Worm (Caenorhabditis elegans) whole organism, late embryonic: ENCODE results near the gene unc-32.

Source experiments
- C08G9.2 ChIP-seq: sonication (generic microtip); optimal IDR thresholded peaks from 2 replicates; lab custom pipeline; 2016; ENCODE audit warnings: mild to moderate bottlenecking, missing genetic modification characterization, moderate library complexity, missing compliant biosample characterization
- C38D4.7 ChIP-seq: fragments of 200-800 bp; sonication (Bioruptor generic); optimal IDR thresholded peaks from 2 replicates; lab custom pipeline; 2018; ENCODE audit warnings: mild to moderate bottlenecking, missing genetic modification characterization, moderate library complexity, missing compliant biosample characterization
- K09A11.1 ChIP-seq: sonication (generic microtip); optimal IDR thresholded peaks from 2 replicates; lab custom pipeline; 2017; ENCODE audit warnings: antibody characterized with exemption, mild to moderate bottlenecking, missing genetic modification characterization, missing compliant biosample characterization; ENCODE audit not compliant: insufficient read depth
- T23F11.4 ChIP-seq: fragments of 200-800 bp; sonication (Bioruptor generic); optimal IDR thresholded peaks from 2 replicates; lab custom pipeline; 2018; ENCODE audit warnings: mild to moderate bottlenecking, missing genetic modification characterization, missing compliant biosample characterization
- ahr-1 ChIP-seq: sonication (generic microtip); optimal IDR thresholded peaks from 2 replicates; lab custom pipeline; 2016; ENCODE audit warnings: missing genetic modification characterization, missing compliant biosample characterization
- ama-1 ChIP-seq: fragments of 150-350 bp; optimal IDR thresholded peaks from 2 replicates; lab custom pipeline; 2014
- ceh-14 ChIP-seq: sonication (generic microtip); optimal IDR thresholded peaks from 2 replicates; lab custom pipeline; 2016; ENCODE audit warnings: missing genotype, missing genetic modification characterization, missing compliant biosample characterization
- ceh-19 ChIP-seq: fragments of 200-800 bp; sonication (Bioruptor generic); optimal IDR thresholded peaks from 2 replicates; lab custom pipeline; 2018; ENCODE audit warnings: mild to moderate bottlenecking, missing genetic modification characterization, missing compliant biosample characterization
- ceh-2 ChIP-seq: sonication (generic microtip); optimal IDR thresholded peaks from 2 replicates; lab custom pipeline; 2016; ENCODE audit warnings: missing genotype, missing genetic modification characterization, missing compliant biosample characterization
- ceh-22 ChIP-seq: sonication (generic microtip); optimal IDR thresholded peaks from 2 replicates; lab custom pipeline; 2017; ENCODE audit warnings: missing biosample characterization, missing genetic modification characterization
- ceh-24 ChIP-seq: sonication (generic microtip); optimal IDR thresholded peaks from 2 replicates; lab custom pipeline; 2016; ENCODE audit warnings: mild to moderate bottlenecking, missing genetic modification characterization, missing compliant biosample characterization
- ceh-48 ChIP-seq: sonication (generic microtip); optimal IDR thresholded peaks from 2 replicates; lab custom pipeline; 2016; ENCODE audit warnings: missing genetic modification characterization, inconsistent platforms, missing compliant biosample characterization
- ceh-6 ChIP-seq: fragments of 200-800 bp; sonication (Bioruptor generic); optimal IDR thresholded peaks from 2 replicates; lab custom pipeline; 2018; ENCODE audit warnings: mild to moderate bottlenecking, missing genetic modification characterization, missing compliant biosample characterization
- che-1 ChIP-seq: sonication (generic microtip); optimal IDR thresholded peaks from 2 replicates; lab custom pipeline; 2016; ENCODE audit warnings: mild to moderate bottlenecking, missing genetic modification characterization, missing compliant biosample characterization
- dve-1 ChIP-seq: sonication (generic microtip); optimal IDR thresholded peaks from 2 replicates; lab custom pipeline; 2017; ENCODE audit warnings: antibody characterized with exemption, mild to moderate bottlenecking, missing genetic modification characterization, missing compliant biosample characterization
- eyg-1 ChIP-seq: sonication (generic microtip); optimal IDR thresholded peaks from 2 replicates; lab custom pipeline; 2016; ENCODE audit warnings: missing genotype, missing genetic modification characterization, missing compliant biosample characterization
- fax-1 ChIP-seq: sonication (generic microtip); optimal IDR thresholded peaks from 2 replicates; lab custom pipeline; 2016; ENCODE audit warnings: missing genotype, missing genetic modification characterization, missing compliant biosample characterization
- fkh-10 ChIP-seq: fragments of 150-350 bp; optimal IDR thresholded peaks from 2 replicates; lab custom pipeline; 2014; ENCODE audit warnings: missing biosample characterization, missing genetic modification reagents, missing genetic modification characterization
- gmeb-2 ChIP-seq: sonication (generic microtip); optimal IDR thresholded peaks from 2 replicates; lab custom pipeline; 2016; ENCODE audit warnings: missing genetic modification characterization, inconsistent platforms, missing compliant biosample characterization
- hlh-13 ChIP-seq: fragments of 200-800 bp; sonication (Bioruptor generic); optimal IDR thresholded peaks from 2 replicates; lab custom pipeline; 2018; ENCODE audit warnings: mild to moderate bottlenecking, missing genetic modification characterization, missing compliant biosample characterization
- hlh-8 ChIP-seq: sonication (generic microtip); optimal IDR thresholded peaks from 2 replicates; lab custom pipeline; 2016; ENCODE audit warnings: missing genotype, missing genetic modification characterization, missing compliant biosample characterization
- lim-6 ChIP-seq: sonication (generic microtip); optimal IDR thresholded peaks from 2 replicates; lab custom pipeline; 2016; ENCODE audit warnings: missing genetic modification characterization, missing compliant biosample characterization
- lin-11 ChIP-seq: fragments of 200-800 bp; sonication (Bioruptor generic); optimal IDR thresholded peaks from 2 replicates; lab custom pipeline; 2018; ENCODE audit warnings: mild to moderate bottlenecking, missing genetic modification characterization, missing compliant biosample characterization
- madf-2 ChIP-seq: sonication (generic microtip); optimal IDR thresholded peaks from 2 replicates; lab custom pipeline; 2017; ENCODE audit warnings: missing genetic modification characterization, missing compliant biosample characterization
- mec-3 ChIP-seq: sonication (generic microtip); optimal IDR thresholded peaks from 2 replicates; lab custom pipeline; 2016; ENCODE audit warnings: borderline replicate concordance, missing genetic modification characterization, missing compliant biosample characterization
- nfya-1 ChIP-seq: sonication (generic microtip); optimal IDR thresholded peaks from 2 replicates; lab custom pipeline; 2017; ENCODE audit warnings: missing genetic modification characterization, mild to moderate bottlenecking, missing compliant biosample characterization, antibody characterized with exemption, moderate library complexity
- nhr-11 ChIP-seq: fragments of 150-350 bp; optimal IDR thresholded peaks from 2 replicates; lab custom pipeline; 2014; ENCODE audit warnings: missing biosample characterization, missing genetic modification characterization
- npax-4 ChIP-seq: sonication (generic microtip); optimal IDR thresholded peaks from 2 replicates; lab custom pipeline; 2016; ENCODE audit warnings: missing genetic modification characterization, missing compliant biosample characterization
- odd-2 ChIP-seq: sonication (generic microtip); optimal IDR thresholded peaks from 2 replicates; lab custom pipeline; 2017; ENCODE audit warnings: antibody characterized with exemption, mild to moderate bottlenecking, missing genetic modification characterization, missing compliant biosample characterization
- pag-3 ChIP-seq: sonication (generic microtip); optimal IDR thresholded peaks from 2 replicates; lab custom pipeline; 2016; ENCODE audit warnings: missing compliant biosample characterization, missing genetic modification characterization, borderline replicate concordance
- pat-9 ChIP-seq: fragments of 200-800 bp; sonication (Bioruptor generic); optimal IDR thresholded peaks from 2 replicates; lab custom pipeline; 2018; ENCODE audit warnings: mild to moderate bottlenecking, missing genetic modification characterization, moderate library complexity, missing compliant biosample characterization
- pax-1 ChIP-seq: fragments of 150-350 bp; optimal IDR thresholded peaks from 2 replicates; lab custom pipeline; 2014; ENCODE audit warnings: missing biosample characterization, missing genetic modification characterization
- pha-2 ChIP-seq: sonication (generic microtip); optimal IDR thresholded peaks from 2 replicates; lab custom pipeline; 2017; ENCODE audit warnings: mild to moderate bottlenecking, missing genetic modification characterization, missing compliant biosample characterization
- pha-4 ChIP-seq: fragments of 150-350 bp; optimal IDR thresholded peaks from 2 replicates; lab custom pipeline; 2018; ENCODE audit warnings: missing biosample characterization, missing genetic modification reagents, missing genetic modification characterization
- pqm-1 ChIP-seq: sonication (generic microtip); optimal IDR thresholded peaks from 2 replicates; lab custom pipeline; 2016; ENCODE audit warnings: missing genetic modification characterization, missing compliant biosample characterization
- pros-1 ChIP-seq: fragments of 150-350 bp; optimal IDR thresholded peaks from 2 replicates; lab custom pipeline; 2014; ENCODE audit warnings: missing biosample characterization, missing genetic modification reagents, missing genetic modification characterization
- ref-2 ChIP-seq: sonication (generic microtip); optimal IDR thresholded peaks from 2 replicates; lab custom pipeline; 2016; ENCODE audit warnings: missing genetic modification characterization, missing compliant biosample characterization
- rnt-1 ChIP-seq: sonication (generic microtip); optimal IDR thresholded peaks from 2 replicates; lab custom pipeline; 2016; ENCODE audit warnings: missing genetic modification characterization, missing compliant biosample characterization
- tbx-2 ChIP-seq: sonication (generic microtip); optimal IDR thresholded peaks from 2 replicates; lab custom pipeline; 2016; ENCODE audit warnings: missing genetic modification characterization, missing compliant biosample characterization
- tbx-7 ChIP-seq: sonication (generic microtip); optimal IDR thresholded peaks from 2 replicates; lab custom pipeline; 2016; ENCODE audit warnings: missing genotype, missing genetic modification characterization, missing compliant biosample characterization
- ttx-3 ChIP-seq: sonication (generic microtip); optimal IDR thresholded peaks from 2 replicates; lab custom pipeline; 2016; ENCODE audit warnings: missing genetic modification reagents, missing genetic modification characterization, missing compliant biosample characterization
- unc-3 ChIP-seq, 2 experiments: fragments of 200-800 bp in 1 of 2; sonication (Bioruptor generic) in 1 of 2; sonication (generic microtip) in 1 of 2; conservative IDR thresholded peaks in 1 of 2; optimal IDR thresholded peaks in 1 of 2; 2 replicates each; pipeline versions ENCODE4 v1.3.6 to Lab custom; 2016 to 2022; ENCODE audit warnings: missing compliant biosample characterization in 2 of 2, missing genetic modification characterization in 2 of 2, missing genetic modification reagents in 1 of 2
- unc-55 ChIP-seq: sonication (generic microtip); optimal IDR thresholded peaks from 2 replicates; lab custom pipeline; 2017; ENCODE audit warnings: missing biosample characterization, missing genetic modification reagents, missing genetic modification characterization
- unc-86 ChIP-seq: sonication (generic microtip); optimal IDR thresholded peaks from 2 replicates; lab custom pipeline; 2016; ENCODE audit warnings: missing genetic modification characterization, missing compliant biosample characterization
- ztf-16 ChIP-seq: sonication (generic microtip); optimal IDR thresholded peaks from 2 replicates; lab custom pipeline; 2017; ENCODE audit warnings: missing genetic modification characterization, missing compliant biosample characterization

Gene unc-32

DNA sequence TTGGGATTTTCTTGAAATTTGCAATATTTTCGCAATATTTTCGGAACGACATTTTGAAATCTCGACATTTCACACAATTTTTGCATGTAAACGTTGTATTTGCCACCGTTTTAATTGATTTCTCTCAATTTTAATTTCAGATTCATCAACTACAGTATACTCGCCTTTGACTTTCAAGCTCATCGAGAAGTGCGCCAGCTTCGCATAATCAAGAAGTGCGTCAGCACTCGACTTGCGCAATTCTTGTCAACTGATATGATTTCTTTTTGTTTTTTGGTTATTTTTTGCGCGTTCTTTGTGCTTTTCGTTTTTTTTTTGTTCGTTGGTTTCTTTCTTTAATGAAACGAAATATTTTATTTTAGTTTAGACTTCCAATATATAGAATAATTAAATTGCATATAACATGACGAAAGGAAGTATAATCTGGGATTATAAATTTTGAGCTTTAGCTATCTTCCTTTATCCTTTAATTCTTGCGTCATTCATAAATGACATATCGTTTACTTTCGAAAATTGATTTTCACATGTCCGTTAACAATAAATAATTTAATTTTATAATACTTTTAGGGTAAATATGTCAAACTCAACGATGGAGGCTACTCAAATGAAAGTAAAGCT, 18.1 kb upstream of the unc-32 start, which contains the start of gene famh-136 (continued):
- no peak for TF ChIP-seq T23F11.4 (GFP tag; lab: Kevin White, UChicago)
- TF ChIP-seq rnt-1 (tag; lab: Kevin White, UChicago), result no peak
- no peak for TF ChIP-seq hlh-13 (GFP tag; lab: Kevin White, UChicago)
- peak; percentile 35 for TF ChIP-seq gmeb-2
- peak; percentile 59 for TF ChIP-seq nfya-1 (tag; lab: Kevin White, UChicago)
- no peak for TF ChIP-seq mec-3 (tag; lab: Kevin White, UChicago)
- TF ChIP-seq unc-3 (GFP tag; conservative IDR thresholded peaks at IDR 0.05; lab: Robert Waterston, UW), result 0 out of 2 replicates have a peak, but pooled peaks have one; percentile 31
- no peak for TF ChIP-seq unc-3 (tag; optimal IDR thresholded peaks at IDR 0.05; lab: Kevin White, UChicago)
- no peak for TF ChIP-seq lim-6 (tag; lab: Kevin White, UChicago)
- TF ChIP-seq ceh-22, result no peak
- TF ChIP-seq eyg-1 (tag; lab: Kevin White, UChicago), result no peak
- no peak for TF ChIP-seq tbx-7 (tag; lab: Kevin White, UChicago)
- TF ChIP-seq ceh-24, result no peak
- no peak for TF ChIP-seq pha-2
- TF ChIP-seq fkh-10 (GFP tag; lab: Kevin White, UChicago), result no peak
- TF ChIP-seq pag-3, result no peak
- peak; percentile 78 for TF ChIP-seq ceh-14
- TF ChIP-seq tbx-2 (tag; lab: Kevin White, UChicago), result peak; percentile 36
- TF ChIP-seq pros-1, result no peak
- TF ChIP-seq lin-11 (tag; lab: Kevin White, UChicago), result peak; percentile 26
- no peak for TF ChIP-seq ceh-2 (tag; lab: Kevin White, UChicago)
- no peak for TF ChIP-seq K09A11.1
- no peak for TF ChIP-seq ceh-19 (GFP tag; lab: Kevin White, UChicago)
- peak; percentile 44 for TF ChIP-seq unc-55
- TF ChIP-seq hlh-8 (tag; lab: Kevin White, UChicago), result no peak
- peak; percentile 35 for TF ChIP-seq pqm-1
- no peak for TF ChIP-seq ama-1 (lab: Kevin White, UChicago)
- TF ChIP-seq ceh-6 (GFP tag; lab: Kevin White, UChicago), result no peak
- TF ChIP-seq ahr-1 (tag; lab: Kevin White, UChicago), result peak; percentile 39
- no peak for TF ChIP-seq npax-4 (tag; lab: Kevin White, UChicago)
- peak; percentile 17 for TF ChIP-seq ceh-48 (tag; lab: Kevin White, UChicago)
- TF ChIP-seq pax-1 (tag; lab: Kevin White, UChicago), result no peak
- no peak for TF ChIP-seq nhr-11 (tag; lab: Kevin White, UChicago)
- TF ChIP-seq unc-86 (tag; lab: Kevin White, UChicago), result no peak
- no peak for TF ChIP-seq ztf-16
- no peak for TF ChIP-seq pha-4 (tag; lab: Kevin White, UChicago)
- TF ChIP-seq madf-2 (tag; lab: Kevin White, UChicago), result no peak
- TF ChIP-seq dve-1 (tag; lab: Kevin White, UChicago), result peak; percentile 39
- TF ChIP-seq che-1 (tag; lab: Kevin White, UChicago), result no peak
- TF ChIP-seq ref-2 (tag; lab: Kevin White, UChicago), result no peak
- TF ChIP-seq ttx-3 (tag; lab: Kevin White, UChicago), result peak; percentile 26
- TF ChIP-seq C08G9.2 (tag; lab: Kevin White, UChicago), result no peak
- TF ChIP-seq C38D4.7, result no peak
- TF ChIP-seq odd-2, result no peak
- no peak for TF ChIP-seq pat-9
- peak; percentile 7 for TF ChIP-seq fax-1 (tag; lab: Kevin White, UChicago)
